Fruit fly (Drosophila melanogaster): ENCODE measurements around the gene ChAT.
A peak's percentile ranks its signal among the peaks of the same experiment; 100 is the strongest.

ChAT gene

dm6 chr3R:18658945-18659642, 46.2 kb upstream of the ChAT start, which contains the start of the genes CG31224 and CstF64 (continued):
- TF ChIP-seq Eip93F (GFP tag; optimal IDR thresholded peaks at IDR 0.05) (peak; percentile 5), Eip78C (GFP tag) (peak; percentile 93), CG16779 (tag; optimal IDR thresholded peaks at IDR 0.05) (no peak), pdm3 (GFP tag; optimal IDR thresholded peaks at IDR 0.05) (peak; percentile 90), CG6792 (GFP tag; optimal IDR thresholded peaks at IDR 0.05) (peak; percentile 75), lz (GFP tag; optimal IDR thresholded peaks at IDR 0.05) (peak; percentile 86), ss (GFP tag; optimal IDR thresholded peaks at IDR 0.05) (peak in 1 of 2 experiments; percentile 65), CG6276 (GFP tag; optimal IDR thresholded peaks at IDR 0.05) (no peak), CG31627 (GFP tag; optimal IDR thresholded peaks at IDR 0.05) (peak; percentile 89), dsx (GFP tag; optimal IDR thresholded peaks at IDR 0.05; ENCODE audit: poor library complexity, severe bottlenecking) (peak; percentile 49), dac (GFP tag; optimal IDR thresholded peaks at IDR 0.05) (peak; percentile 45), CG8319 (GFP tag; optimal IDR thresholded peaks at IDR 0.05) (peak; percentile 76), esn (GFP tag; optimal IDR thresholded peaks at IDR 0.05) (peak; percentile 86), Gug (GFP tag; IDR thresholded peaks at IDR 0.05) (peak; percentile 67), fd85E (GFP tag; optimal IDR thresholded peaks at IDR 0.05) (peak; percentile 40), Hr38 (GFP tag; optimal IDR thresholded peaks at IDR 0.05) (no peak), CG32006 (GFP tag; optimal IDR thresholded peaks at IDR 0.05) (peak; percentile 77), Hr39 (GFP tag; optimal IDR thresholded peaks at IDR 0.05) (peak; percentile 89), CG11902 (GFP tag; optimal IDR thresholded peaks at IDR 0.05) (peak; percentile 70), Smox (GFP tag; optimal IDR thresholded peaks at IDR 0.05) (no peak), CG8119 (GFP tag; IDR thresholded peaks at IDR 0.05) (peak; percentile 77), CG15336 (GFP tag; IDR thresholded peaks at IDR 0.05) (peak; percentile 59), CG8632 (GFP tag; optimal IDR thresholded peaks at IDR 0.05) (peak; percentile 64), net (GFP tag; optimal IDR thresholded peaks at IDR 0.05) (peak; percentile 75), Blimp-1 (GFP tag; optimal IDR thresholded peaks at IDR 0.05) (no peak), Lpt (GFP tag; optimal IDR thresholded peaks at IDR 0.05) (peak; percentile 55), achi (GFP tag; optimal IDR thresholded peaks at IDR 0.05) (peak; percentile 76), eg (GFP tag; IDR thresholded peaks at IDR 0.05) (peak; percentile 76)

dm6 chr3R:18663525-18663924, 41.8 kb upstream of the ChAT start, which contains the start of the genes Cpsf73 and Gos28:
TSS of gene Cpsf73 (minus strand) at chr3R:18663552.
TSS of gene Gos28 (plus strand) at chr3R:18663738.
- TF ChIP-seq Eip78C (GFP tag) (peak; percentile 64), esn (GFP tag; optimal IDR thresholded peaks at IDR 0.05) (peak; percentile 34), CG9139 (GFP tag; optimal IDR thresholded peaks at IDR 0.05) (no peak), ss (GFP tag; optimal IDR thresholded peaks at IDR 0.05) (no peak), CG31627 (GFP tag; optimal IDR thresholded peaks at IDR 0.05) (peak; percentile 19), dsx (GFP tag; optimal IDR thresholded peaks at IDR 0.05; ENCODE audit: poor library complexity, severe bottlenecking) (peak; percentile 7), CG3919 (GFP tag; optimal IDR thresholded peaks at IDR 0.05) (peak; percentile 22), CG10631 (GFP tag; optimal IDR thresholded peaks at IDR 0.05) (no peak), topi (GFP tag; optimal IDR thresholded peaks at IDR 0.05) (peak; percentile 23), Sox14 (GFP tag; optimal IDR thresholded peaks at IDR 0.05) (peak; percentile 70)

dm6 chr3R:18665061-18665460, 40.2 kb upstream of the ChAT start, which contains the start of gene CG31231:
TSS of gene CG31231 (plus strand) at chr3R:18665361.
- TF ChIP-seq CG1621 (tag; optimal IDR thresholded peaks at IDR 0.05) (no peak), acj6 (GFP tag; optimal IDR thresholded peaks at IDR 0.05) (no peak), Eip93F (GFP tag; optimal IDR thresholded peaks at IDR 0.05) (no peak), CG3919 (GFP tag; optimal IDR thresholded peaks at IDR 0.05) (no peak), CG11762 (GFP tag; optimal IDR thresholded peaks at IDR 0.05; ENCODE audit: insufficient read depth) (no peak), CG6792 (GFP tag; optimal IDR thresholded peaks at IDR 0.05) (no peak), dac (GFP tag; optimal IDR thresholded peaks at IDR 0.05) (no peak), CG8632 (GFP tag; optimal IDR thresholded peaks at IDR 0.05) (no peak), Hr4 (GFP tag; optimal IDR thresholded peaks at IDR 0.05) (no peak), Gug (GFP tag; IDR thresholded peaks at IDR 0.05) (no peak), CG11902 (GFP tag; optimal IDR thresholded peaks at IDR 0.05) (no peak), lz (GFP tag; optimal IDR thresholded peaks at IDR 0.05) (no peak), OdsH (GFP tag; optimal IDR thresholded peaks at IDR 0.05) (no peak), CG34406 (GFP tag; optimal IDR thresholded peaks at IDR 0.05) (no peak), CG6808 (GFP tag; optimal IDR thresholded peaks at IDR 0.05) (no peak), net (GFP tag; optimal IDR thresholded peaks at IDR 0.05) (no peak), Smox (GFP tag; optimal IDR thresholded peaks at IDR 0.05) (no peak)
